Worm (Caenorhabditis elegans): ENCODE measurements around the gene C36A4.10.

ce11 chrIII:3862918-3863385 is 31.7 kb upstream of the C36A4.10 start, which contains the start of gene brc-1:
- TF ChIP-seq ama-1 (optimal IDR thresholded peaks at IDR 0.05) (no peak), hnd-1 (tag; optimal IDR thresholded peaks at IDR 0.05) (no peak), tbx-11 (GFP tag; IDR thresholded peaks at IDR 0.05) (no peak)
